Fruit fly (Drosophila melanogaster) whole organism: ENCODE data around the gene CG32277.

ENCODE experiments used
- CG8478 ChIP-seq: fragments of >200 bp; optimal IDR thresholded peaks from 2 replicates; lab custom pipeline; 2018; ENCODE audit warnings: inconsistent platforms
- Dll ChIP-seq: fragments of >200 bp; optimal IDR thresholded peaks from 2 replicates; lab custom pipeline; 2017
- EcR ChIP-seq, 2 experiments: fragments of >200 bp; optimal IDR thresholded peaks; 2 replicates each; lab custom pipeline; 2017; ENCODE audit warnings: missing biosample characterization in 2 of 2, missing genetic modification characterization in 2 of 2, missing genetic modification reagents in 2 of 2
- pan ChIP-seq: fragments of >200 bp; optimal IDR thresholded peaks from 2 replicates; lab custom pipeline; 2017
- psq ChIP-seq: fragments of >200 bp; optimal IDR thresholded peaks from 2 replicates; lab custom pipeline; 2017
- usp ChIP-seq: fragments of >200 bp; optimal IDR thresholded peaks from 2 replicates; lab custom pipeline; 2017; ENCODE audit warnings: missing biosample characterization, missing genetic modification characterization, mixed read lengths

dm6 chr3L:3169107-3169506 is 36.1 kb downstream of the CG32277 start, which contains the start of the genes CG32278 and CG32281:
- TF ChIP-seq CG8478 (lab: Kevin White, UChicago) (no peak), pan (lab: Kevin White, UChicago) (no peak), EcR (GFP tag; optimal IDR thresholded peaks at IDR 0.05; lab: Kevin White, UChicago) (no peak), psq (lab: Kevin White, UChicago) (no peak), usp (GFP tag; lab: Kevin White, UChicago) (no peak), Dll (lab: Kevin White, UChicago) (no peak)
